Fruit fly (Drosophila melanogaster) whole organism, prepupa: ENCODE data around the gene Chrac-14.

ENCODE experiments used
- Blimp-1 ChIP-seq: fragments of 200-800 bp; sonication (Bioruptor generic); optimal IDR thresholded peaks from 3 replicates; lab custom pipeline; 2017; ENCODE audit warnings: missing biosample characterization, missing genetic modification characterization, mild to moderate bottlenecking, moderate library complexity, missing genetic modification reagents
- CG10669 ChIP-seq: fragments of 200-800 bp; sonication (Bioruptor generic); optimal IDR thresholded peaks from 3 replicates; lab custom pipeline; 2018; ENCODE audit warnings: missing biosample characterization, mild to moderate bottlenecking, missing genetic modification characterization, moderate library complexity
- CG11294 ChIP-seq: fragments of 200-800 bp; sonication (Bioruptor generic); IDR thresholded peaks from 2 replicates; pipeline ENCODE4 v1.3.6; 2022; ENCODE audit warnings: missing biosample characterization, missing genetic modification characterization
- CG15336 ChIP-seq: fragments of 200-800 bp; sonication (Bioruptor generic); IDR thresholded peaks from 2 replicates; pipeline ENCODE4 v1.3.6; 2022; ENCODE audit warnings: missing biosample characterization, missing genetic modification characterization
- CG3032 ChIP-seq: fragments of 200-800 bp; optimal IDR thresholded peaks from 2 replicates; lab custom pipeline; 2019; ENCODE audit warnings: missing biosample characterization, mild to moderate bottlenecking, missing genetic modification characterization, moderate library complexity
- CG31627 ChIP-seq: fragments of 200-800 bp; sonication (Bioruptor generic); optimal IDR thresholded peaks from 3 replicates; lab custom pipeline; 2016; ENCODE audit warnings: missing biosample characterization, missing genetic modification characterization
- CG34406 ChIP-seq: fragments of 200-800 bp; sonication (Bioruptor generic); optimal IDR thresholded peaks from 3 replicates; lab custom pipeline; 2016; ENCODE audit warnings: missing biosample characterization, missing genetic modification characterization
- CG3919 ChIP-seq: fragments of 200-800 bp; sonication (Bioruptor generic); optimal IDR thresholded peaks from 3 replicates; lab custom pipeline; 2016; ENCODE audit warnings: missing biosample characterization, missing genetic modification characterization
- CG4318 ChIP-seq: fragments of 200-800 bp; sonication (Bioruptor generic); optimal IDR thresholded peaks from 3 replicates; lab custom pipeline; 2017; ENCODE audit warnings: missing biosample characterization, mild to moderate bottlenecking, missing genetic modification characterization
- CG6276 ChIP-seq: fragments of 200-800 bp; sonication (Bioruptor generic); optimal IDR thresholded peaks from 2 replicates; lab custom pipeline; 2017; ENCODE audit warnings: missing biosample characterization, mild to moderate bottlenecking, missing genetic modification characterization
- CG6808 ChIP-seq: fragments of 200-800 bp; sonication (Bioruptor generic); optimal IDR thresholded peaks from 3 replicates; lab custom pipeline; 2017; ENCODE audit warnings: missing biosample characterization, missing genetic modification characterization, mild to moderate bottlenecking, moderate library complexity, missing genetic modification reagents
- CG7368 ChIP-seq: fragments of 200-800 bp; sonication (Bioruptor generic); optimal IDR thresholded peaks from 3 replicates; lab custom pipeline; 2016; ENCODE audit warnings: missing biosample characterization, missing genetic modification characterization
- CG8119 ChIP-seq: fragments of 200-800 bp; sonication (Bioruptor generic); IDR thresholded peaks from 3 replicates; pipeline ENCODE4 v1.3.6; 2022; ENCODE audit warnings: missing biosample characterization, missing genetic modification characterization
- CG8319 ChIP-seq: fragments of 200-800 bp; sonication (Bioruptor generic); optimal IDR thresholded peaks from 3 replicates; lab custom pipeline; 2016; ENCODE audit warnings: missing biosample characterization, missing genetic modification characterization
- Eip78C ChIP-seq: fragments of 200-800 bp; sonication (Bioruptor generic); peaks from one replicate; lab custom pipeline; 2016; ENCODE audit warnings: missing biosample characterization, missing genetic modification characterization
- Eip93F ChIP-seq: fragments of 200-800 bp; sonication (Bioruptor generic); optimal IDR thresholded peaks from 2 replicates; lab custom pipeline; 2016; ENCODE audit warnings: missing biosample characterization, mild to moderate bottlenecking, missing genetic modification characterization
- Gug ChIP-seq: fragments of 200-800 bp; sonication (Bioruptor generic); IDR thresholded peaks from 2 replicates; pipeline ENCODE4 v1.3.6; 2022; ENCODE audit warnings: missing biosample characterization, missing genetic modification characterization
- Hr38 ChIP-seq: sonication (Bioruptor generic); optimal IDR thresholded peaks from 2 replicates; lab custom pipeline; 2016; ENCODE audit warnings: missing biosample characterization, missing genetic modification characterization
- Hr39 ChIP-seq: fragments of 200-800 bp; sonication (Bioruptor generic); optimal IDR thresholded peaks from 2 replicates; lab custom pipeline; 2016; ENCODE audit warnings: missing biosample characterization, missing genetic modification characterization
- Hr4 ChIP-seq: fragments of 200-800 bp; sonication (Bioruptor generic); optimal IDR thresholded peaks from 3 replicates; lab custom pipeline; 2016; ENCODE audit warnings: missing biosample characterization, missing genetic modification characterization
- OdsH ChIP-seq: fragments of 200-800 bp; sonication (Bioruptor generic); optimal IDR thresholded peaks from 3 replicates; lab custom pipeline; 2016; ENCODE audit warnings: missing biosample characterization, missing genetic modification characterization
- Smox ChIP-seq: fragments of 200-800 bp; sonication (Bioruptor generic); optimal IDR thresholded peaks from 3 replicates; lab custom pipeline; 2016; ENCODE audit warnings: missing biosample characterization, missing genetic modification characterization
- Sox102F ChIP-seq: fragments of 200-800 bp; sonication (Bioruptor generic); optimal IDR thresholded peaks from 2 replicates; lab custom pipeline; 2016; ENCODE audit warnings: missing biosample characterization, mild to moderate bottlenecking, missing genetic modification characterization
- Sox14 ChIP-seq: fragments of 200-800 bp; sonication (Bioruptor generic); optimal IDR thresholded peaks from 3 replicates; lab custom pipeline; 2016; ENCODE audit warnings: missing biosample characterization, missing genetic modification characterization
- Sox15 ChIP-seq: fragments of 200-800 bp; sonication (Bioruptor generic); optimal IDR thresholded peaks from 3 replicates; lab custom pipeline; 2016; ENCODE audit warnings: missing biosample characterization, missing genetic modification characterization
- acj6 ChIP-seq: fragments of 200-800 bp; sonication (Bioruptor generic); optimal IDR thresholded peaks from 3 replicates; lab custom pipeline; 2016; ENCODE audit warnings: missing biosample characterization, missing genetic modification characterization
- cyc ChIP-seq: fragments of 200-800 bp; sonication (Bioruptor generic); optimal IDR thresholded peaks from 3 replicates; lab custom pipeline; 2016; ENCODE audit warnings: missing biosample characterization, missing genetic modification characterization
- dac ChIP-seq: fragments of 200-800 bp; sonication (Bioruptor generic); optimal IDR thresholded peaks from 2 replicates; lab custom pipeline; 2017; ENCODE audit warnings: missing biosample characterization, mild to moderate bottlenecking, missing genetic modification characterization
- dsx ChIP-seq: fragments of 200-800 bp; optimal IDR thresholded peaks from 3 replicates; lab custom pipeline; 2019; ENCODE audit warnings: missing biosample characterization, mild to moderate bottlenecking, missing genetic modification characterization, moderate library complexity; ENCODE audit not compliant: poor library complexity, severe bottlenecking
- esn ChIP-seq: fragments of 200-800 bp; sonication (Bioruptor generic); optimal IDR thresholded peaks from 2 replicates; lab custom pipeline; 2016; ENCODE audit warnings: missing biosample characterization, mild to moderate bottlenecking, missing genetic modification characterization, moderate library complexity
- fd59A ChIP-seq: fragments of 200-800 bp; sonication (Bioruptor generic); optimal IDR thresholded peaks from 2 replicates; lab custom pipeline; 2017; ENCODE audit warnings: missing biosample characterization, mild to moderate bottlenecking, missing genetic modification characterization, missing genetic modification reagents
- fkh ChIP-seq: fragments of 200-800 bp; sonication (Bioruptor generic); optimal IDR thresholded peaks from 3 replicates; lab custom pipeline; 2017; ENCODE audit warnings: missing biosample characterization, mild to moderate bottlenecking, missing genetic modification characterization, moderate library complexity
- pdm3 ChIP-seq: fragments of 200-800 bp; sonication (Bioruptor generic); optimal IDR thresholded peaks from 3 replicates; lab custom pipeline; 2016; ENCODE audit warnings: missing biosample characterization, missing genetic modification characterization
- spab ChIP-seq: fragments of 200-800 bp; sonication (Bioruptor generic); optimal IDR thresholded peaks from 2 replicates; lab custom pipeline; 2017; ENCODE audit warnings: missing biosample characterization, mild to moderate bottlenecking, missing genetic modification characterization, missing genetic modification reagents
- ss ChIP-seq, 2 experiments: fragments of 200-800 bp; sonication (Bioruptor generic); optimal IDR thresholded peaks; 2 replicates in 1 of 2; 3 replicates in 1 of 2; lab custom pipeline; 2017 to 2018; ENCODE audit warnings: mild to moderate bottlenecking in 2 of 2, missing biosample characterization in 2 of 2, missing genetic modification characterization in 2 of 2, moderate library complexity in 1 of 2
- svp ChIP-seq: fragments of 200-800 bp; sonication (Bioruptor generic); peaks from one replicate; lab custom pipeline; 2016; ENCODE audit warnings: missing biosample characterization, missing genetic modification characterization
- topi ChIP-seq: fragments of 200-800 bp; sonication (Bioruptor generic); optimal IDR thresholded peaks from 3 replicates; lab custom pipeline; 2016; ENCODE audit warnings: missing biosample characterization, missing genetic modification characterization
- vri ChIP-seq: fragments of 200-800 bp; sonication (Bioruptor generic); optimal IDR thresholded peaks from 3 replicates; lab custom pipeline; 2016; ENCODE audit warnings: missing biosample characterization, mild to moderate bottlenecking, missing genetic modification characterization

The Chrac-14 gene

dm6 chr2L:8425962-8426759 lies 11.0 kb upstream of the Chrac-14 start:
- TF ChIP-seq Gug (GFP tag; lab: Robert Waterston, UW) (no peak), dsx (GFP tag; lab: Kevin White, UChicago) (no peak), CG8319 (GFP tag; lab: Kevin White, UChicago) (no peak), Eip93F (GFP tag; lab: Kevin White, UChicago) (peak; percentile 72), Hr4 (GFP tag; lab: Kevin White, UChicago) (no peak), CG10669 (GFP tag; lab: Kevin White, UChicago) (no peak), vri (peak; percentile 42), Eip78C (peak; percentile 57), CG6276 (GFP tag; lab: Kevin White, UChicago) (no peak), CG3919 (GFP tag; lab: Kevin White, UChicago) (no peak), CG31627 (GFP tag; lab: Kevin White, UChicago) (no peak), CG8119 (no peak), acj6 (GFP tag; lab: Kevin White, UChicago) (no peak), CG7368 (GFP tag; lab: Kevin White, UChicago) (no peak), Hr38 (GFP tag; lab: Kevin White, UChicago) (no peak), Blimp-1 (GFP tag; lab: Kevin White, UChicago) (no peak), CG15336 (0 out of 2 replicates have a peak, but pooled peaks have one; percentile 9), ss (GFP tag; optimal IDR thresholded peaks at IDR 0.05; lab: Kevin White, UChicago) (no peak), fkh (GFP tag; lab: Kevin White, UChicago) (no peak), CG4318 (GFP tag; lab: Kevin White, UChicago) (no peak), esn (GFP tag; lab: Kevin White, UChicago) (peak; percentile 5), svp (peak; percentile 85), CG34406 (GFP tag; lab: Kevin White, UChicago) (no peak)

dm6 chr2L:8426801-8427200 lies 10.4 kb upstream of the Chrac-14 start:
- no peak for TF ChIP-seq fd59A (GFP tag; lab: Kevin White, UChicago)
- TF ChIP-seq CG6808, result no peak
- TF ChIP-seq Sox102F (GFP tag; lab: Kevin White, UChicago), result no peak
- peak; percentile 74 for TF ChIP-seq svp
- TF ChIP-seq, all 60 proteins: peak for 1

- TF ChIP-seq Gug (GFP tag; lab: Robert Waterston, UW), result no peak
- TF ChIP-seq CG3032, result no peak
- no peak for TF ChIP-seq Sox14 (GFP tag; lab: Kevin White, UChicago)
- TF ChIP-seq cyc (GFP tag; lab: Kevin White, UChicago), result no peak
- no peak for TF ChIP-seq CG11294 (GFP tag; lab: Robert Waterston, UW)
- no peak for TF ChIP-seq spab (GFP tag; lab: Kevin White, UChicago)
- no peak for TF ChIP-seq CG8319 (GFP tag; lab: Kevin White, UChicago)
- no peak for TF ChIP-seq CG15336
- TF ChIP-seq svp, result no peak
- TF ChIP-seq topi, result no peak
- TF ChIP-seq OdsH (GFP tag; lab: Kevin White, UChicago), result no peak
- TF ChIP-seq dsx (GFP tag; lab: Kevin White, UChicago), result no peak
- TF ChIP-seq pdm3, result no peak
- TF ChIP-seq Sox15 (GFP tag; lab: Kevin White, UChicago), result no peak
- no peak for TF ChIP-seq Smox (GFP tag; lab: Kevin White, UChicago)
- no peak for TF ChIP-seq ss (GFP tag; optimal IDR thresholded peaks at IDR 0.05; lab: Kevin White, UChicago)
- no peak for TF ChIP-seq vri
- no peak for TF ChIP-seq Hr39 (GFP tag; lab: Kevin White, UChicago)
- no peak for TF ChIP-seq CG34406 (GFP tag; lab: Kevin White, UChicago)
- no peak for TF ChIP-seq dac (GFP tag; lab: Kevin White, UChicago)
Observed at dm6 chr2L:8432130-8432529, 5.1 kb upstream of the Chrac-14 start.
